Worm (Caenorhabditis elegans) whole organism, late embryonic: Measurements from ENCODE around the gene F11F1.1.

ENCODE experiments used
- C08G9.2 ChIP-seq: sonication (generic microtip); optimal IDR thresholded peaks from 2 replicates; lab custom pipeline; 2016; ENCODE audit warnings: mild to moderate bottlenecking, missing genetic modification characterization, moderate library complexity, missing compliant biosample characterization
- K02D7.2 ChIP-seq: sonication (generic microtip); optimal IDR thresholded peaks from 2 replicates; lab custom pipeline; 2017; ENCODE audit warnings: mild to moderate bottlenecking, missing genetic modification characterization, missing compliant biosample characterization
- K09A11.1 ChIP-seq: sonication (generic microtip); optimal IDR thresholded peaks from 2 replicates; lab custom pipeline; 2017; ENCODE audit warnings: antibody characterized with exemption, mild to moderate bottlenecking, missing genetic modification characterization, missing compliant biosample characterization; ENCODE audit not compliant: insufficient read depth
- Y22D7AL.16 ChIP-seq: sonication (generic microtip); optimal IDR thresholded peaks from 2 replicates; lab custom pipeline; 2016; ENCODE audit warnings: missing genetic modification characterization, missing compliant biosample characterization
- ama-1 ChIP-seq: fragments of 150-350 bp; optimal IDR thresholded peaks from 2 replicates; lab custom pipeline; 2014
- ceh-14 ChIP-seq: sonication (generic microtip); optimal IDR thresholded peaks from 2 replicates; lab custom pipeline; 2016; ENCODE audit warnings: missing genotype, missing genetic modification characterization, missing compliant biosample characterization
- ceh-18 ChIP-seq: sonication (generic microtip); optimal IDR thresholded peaks from 2 replicates; lab custom pipeline; 2016; ENCODE audit warnings: missing genetic modification characterization, missing compliant biosample characterization
- ceh-2 ChIP-seq: sonication (generic microtip); optimal IDR thresholded peaks from 2 replicates; lab custom pipeline; 2016; ENCODE audit warnings: missing genotype, missing genetic modification characterization, missing compliant biosample characterization
- ceh-24 ChIP-seq: sonication (generic microtip); optimal IDR thresholded peaks from 2 replicates; lab custom pipeline; 2016; ENCODE audit warnings: mild to moderate bottlenecking, missing genetic modification characterization, missing compliant biosample characterization
- ceh-31 ChIP-seq: sonication (generic microtip); optimal IDR thresholded peaks from 2 replicates; lab custom pipeline; 2016; ENCODE audit warnings: missing genetic modification characterization, missing compliant biosample characterization
- ceh-45 ChIP-seq: fragments of 200-800 bp; sonication (Bioruptor generic); IDR thresholded peaks from 2 replicates; pipeline ENCODE4 v1.3.6; 2022; ENCODE audit warnings: missing genetic modification reagents, missing genetic modification characterization, missing compliant biosample characterization
- ceh-48 ChIP-seq: sonication (generic microtip); optimal IDR thresholded peaks from 2 replicates; lab custom pipeline; 2016; ENCODE audit warnings: missing genetic modification characterization, inconsistent platforms, missing compliant biosample characterization
- ceh-6 ChIP-seq: fragments of 200-800 bp; sonication (Bioruptor generic); optimal IDR thresholded peaks from 2 replicates; lab custom pipeline; 2018; ENCODE audit warnings: mild to moderate bottlenecking, missing genetic modification characterization, missing compliant biosample characterization
- dve-1 ChIP-seq: sonication (generic microtip); optimal IDR thresholded peaks from 2 replicates; lab custom pipeline; 2017; ENCODE audit warnings: antibody characterized with exemption, mild to moderate bottlenecking, missing genetic modification characterization, missing compliant biosample characterization
- elt-2 ChIP-seq: sonication (generic microtip); optimal IDR thresholded peaks from 2 replicates; lab custom pipeline; 2016; ENCODE audit warnings: missing genetic modification reagents, missing genetic modification characterization, missing compliant biosample characterization
- fax-1 ChIP-seq: sonication (generic microtip); optimal IDR thresholded peaks from 2 replicates; lab custom pipeline; 2016; ENCODE audit warnings: missing genotype, missing genetic modification characterization, missing compliant biosample characterization
- fkh-10 ChIP-seq: fragments of 150-350 bp; optimal IDR thresholded peaks from 2 replicates; lab custom pipeline; 2014; ENCODE audit warnings: missing biosample characterization, missing genetic modification reagents, missing genetic modification characterization
- fkh-6 ChIP-seq: sonication (generic microtip); optimal IDR thresholded peaks from 2 replicates; lab custom pipeline; 2016; ENCODE audit warnings: missing genetic modification characterization, missing compliant biosample characterization
- gmeb-2 ChIP-seq: sonication (generic microtip); optimal IDR thresholded peaks from 2 replicates; lab custom pipeline; 2016; ENCODE audit warnings: missing genetic modification characterization, inconsistent platforms, missing compliant biosample characterization
- hlh-13 ChIP-seq: fragments of 200-800 bp; sonication (Bioruptor generic); optimal IDR thresholded peaks from 2 replicates; lab custom pipeline; 2018; ENCODE audit warnings: mild to moderate bottlenecking, missing genetic modification characterization, missing compliant biosample characterization
- hlh-15 ChIP-seq: sonication (generic microtip); optimal IDR thresholded peaks from 2 replicates; lab custom pipeline; 2016; ENCODE audit warnings: missing genetic modification characterization, missing compliant biosample characterization
- hlh-8 ChIP-seq: sonication (generic microtip); optimal IDR thresholded peaks from 2 replicates; lab custom pipeline; 2016; ENCODE audit warnings: missing genotype, missing genetic modification characterization, missing compliant biosample characterization
- madf-2 ChIP-seq: sonication (generic microtip); optimal IDR thresholded peaks from 2 replicates; lab custom pipeline; 2017; ENCODE audit warnings: missing genetic modification characterization, missing compliant biosample characterization
- mec-3 ChIP-seq: sonication (generic microtip); optimal IDR thresholded peaks from 2 replicates; lab custom pipeline; 2016; ENCODE audit warnings: borderline replicate concordance, missing genetic modification characterization, missing compliant biosample characterization
- nfya-1 ChIP-seq: sonication (generic microtip); optimal IDR thresholded peaks from 2 replicates; lab custom pipeline; 2017; ENCODE audit warnings: missing genetic modification characterization, mild to moderate bottlenecking, missing compliant biosample characterization, antibody characterized with exemption, moderate library complexity
- pag-3 ChIP-seq: sonication (generic microtip); optimal IDR thresholded peaks from 2 replicates; lab custom pipeline; 2016; ENCODE audit warnings: missing compliant biosample characterization, missing genetic modification characterization, borderline replicate concordance
- pat-9 ChIP-seq: fragments of 200-800 bp; sonication (Bioruptor generic); optimal IDR thresholded peaks from 2 replicates; lab custom pipeline; 2018; ENCODE audit warnings: mild to moderate bottlenecking, missing genetic modification characterization, moderate library complexity, missing compliant biosample characterization
- pha-2 ChIP-seq: sonication (generic microtip); optimal IDR thresholded peaks from 2 replicates; lab custom pipeline; 2017; ENCODE audit warnings: mild to moderate bottlenecking, missing genetic modification characterization, missing compliant biosample characterization
- pha-4 ChIP-seq: fragments of 150-350 bp; optimal IDR thresholded peaks from 2 replicates; lab custom pipeline; 2018; ENCODE audit warnings: missing biosample characterization, missing genetic modification reagents, missing genetic modification characterization
- pros-1 ChIP-seq: fragments of 150-350 bp; optimal IDR thresholded peaks from 2 replicates; lab custom pipeline; 2014; ENCODE audit warnings: missing biosample characterization, missing genetic modification reagents, missing genetic modification characterization
- sdc-2 ChIP-seq: sonication (generic microtip); optimal IDR thresholded peaks from 2 replicates; lab custom pipeline; 2016; ENCODE audit warnings: missing genotype, missing genetic modification characterization, missing compliant biosample characterization
- sox-4 ChIP-seq: sonication (generic microtip); optimal IDR thresholded peaks from 2 replicates; lab custom pipeline; 2017; ENCODE audit warnings: mild to moderate bottlenecking, missing genetic modification characterization, inconsistent platforms, missing compliant biosample characterization
- syd-9 ChIP-seq: sonication (generic microtip); optimal IDR thresholded peaks from 2 replicates; lab custom pipeline; 2016; ENCODE audit warnings: mild to moderate bottlenecking, missing genetic modification characterization, moderate library complexity, missing compliant biosample characterization
- tbx-2 ChIP-seq: sonication (generic microtip); optimal IDR thresholded peaks from 2 replicates; lab custom pipeline; 2016; ENCODE audit warnings: missing genetic modification characterization, missing compliant biosample characterization
- tbx-7 ChIP-seq: sonication (generic microtip); optimal IDR thresholded peaks from 2 replicates; lab custom pipeline; 2016; ENCODE audit warnings: missing genotype, missing genetic modification characterization, missing compliant biosample characterization
- ttx-3 ChIP-seq: sonication (generic microtip); optimal IDR thresholded peaks from 2 replicates; lab custom pipeline; 2016; ENCODE audit warnings: missing genetic modification reagents, missing genetic modification characterization, missing compliant biosample characterization
- unc-3 ChIP-seq, 2 experiments: fragments of 200-800 bp in 1 of 2; sonication (Bioruptor generic) in 1 of 2; sonication (generic microtip) in 1 of 2; conservative IDR thresholded peaks in 1 of 2; optimal IDR thresholded peaks in 1 of 2; 2 replicates each; pipeline versions ENCODE4 v1.3.6 to Lab custom; 2016 to 2022; ENCODE audit warnings: missing compliant biosample characterization in 2 of 2, missing genetic modification characterization in 2 of 2, missing genetic modification reagents in 1 of 2
- unc-42 ChIP-seq: sonication (generic microtip); optimal IDR thresholded peaks from 2 replicates; lab custom pipeline; 2016; ENCODE audit warnings: missing genotype, missing genetic modification characterization, missing compliant biosample characterization
- unc-55 ChIP-seq: sonication (generic microtip); optimal IDR thresholded peaks from 2 replicates; lab custom pipeline; 2017; ENCODE audit warnings: missing biosample characterization, missing genetic modification reagents, missing genetic modification characterization
- unc-86 ChIP-seq: sonication (generic microtip); optimal IDR thresholded peaks from 2 replicates; lab custom pipeline; 2016; ENCODE audit warnings: missing genetic modification characterization, missing compliant biosample characterization
- zip-5 ChIP-seq: sonication (generic microtip); optimal IDR thresholded peaks from 2 replicates; lab custom pipeline; 2016; ENCODE audit warnings: missing genetic modification characterization, missing compliant biosample characterization

F11F1.1 gene

DNA sequence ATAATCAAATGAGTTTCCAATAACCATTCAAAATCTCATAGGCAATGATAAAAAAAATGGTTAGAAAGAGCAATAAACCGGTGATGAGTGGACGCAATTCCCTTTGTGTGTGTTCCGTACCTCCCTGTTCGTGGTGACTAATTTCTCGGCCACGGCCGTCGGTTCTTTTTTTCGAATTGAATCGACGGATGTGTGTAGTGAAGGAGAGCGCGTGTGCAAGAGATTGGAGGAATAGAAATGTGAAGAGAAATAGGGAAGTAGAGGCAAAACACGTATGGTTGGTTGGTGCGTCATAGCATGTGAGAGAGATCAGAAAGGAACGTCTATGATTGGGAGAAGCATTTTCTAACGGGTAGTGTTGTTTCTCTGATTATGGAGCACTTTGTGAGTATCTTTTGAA lies 35.5 kb upstream of the F11F1.1 start (continued):
- TF ChIP-seq ceh-31 (tag; lab: Kevin White, UChicago), result peak; percentile 84
- TF ChIP-seq unc-3 (GFP tag; conservative IDR thresholded peaks at IDR 0.05; lab: Robert Waterston, UW), result no peak
- no peak for TF ChIP-seq unc-3 (tag; optimal IDR thresholded peaks at IDR 0.05; lab: Kevin White, UChicago)
- TF ChIP-seq hlh-13 (GFP tag; lab: Kevin White, UChicago), result no peak
- no peak for TF ChIP-seq ceh-48 (tag; lab: Kevin White, UChicago)
- no peak for TF ChIP-seq syd-9 (tag; lab: Kevin White, UChicago)

DNA sequence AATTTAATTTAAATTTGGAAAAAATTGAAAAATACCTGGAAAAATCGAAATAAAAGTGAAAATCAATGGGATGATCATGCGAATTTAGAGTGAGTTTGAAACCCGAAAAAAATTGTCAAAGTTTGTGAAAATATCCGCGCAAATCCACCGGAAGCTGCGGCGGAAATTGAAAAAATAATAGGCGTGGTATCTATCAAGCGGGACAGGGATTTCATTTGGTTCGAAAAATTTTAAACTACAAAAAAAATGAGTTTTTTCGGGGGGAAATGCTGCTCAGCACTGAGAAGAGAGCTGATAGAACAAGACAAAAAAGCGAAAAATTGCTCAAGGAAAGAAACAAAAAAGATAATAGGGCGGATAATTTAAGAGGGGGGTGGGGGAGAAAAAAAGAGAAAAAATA lies 24.4 kb upstream of the F11F1.1 start, which contains the start of gene T03F6.9:
TSS of gene T03F6.9 (minus strand) at position 101 of the 400 bp plus-strand sequence.
- TF ChIP-seq Y22D7AL.16 (tag; lab: Kevin White, UChicago) (no peak), pha-2 (tag; lab: Kevin White, UChicago) (no peak), sdc-2 (tag; lab: Kevin White, UChicago) (no peak), fkh-6 (tag; lab: Kevin White, UChicago) (no peak), ceh-24 (no peak), K02D7.2 (no peak), ceh-2 (tag; lab: Kevin White, UChicago) (no peak), fkh-10 (GFP tag; lab: Kevin White, UChicago) (no peak), zip-5 (tag; lab: Kevin White, UChicago) (no peak), unc-86 (no peak), pha-4 (tag; lab: Kevin White, UChicago) (no peak), fax-1 (tag; lab: Kevin White, UChicago) (no peak), ama-1 (lab: Kevin White, UChicago) (no peak), sox-4 (tag; lab: Kevin White, UChicago) (no peak), ceh-45 (GFP tag; lab: Robert Waterston, UW) (no peak), ceh-31 (tag; lab: Kevin White, UChicago) (no peak), pros-1 (tag; lab: Kevin White, UChicago) (no peak), ceh-18 (tag; lab: Kevin White, UChicago) (no peak), madf-2 (no peak), tbx-7 (tag; lab: Kevin White, UChicago) (no peak)

DNA sequence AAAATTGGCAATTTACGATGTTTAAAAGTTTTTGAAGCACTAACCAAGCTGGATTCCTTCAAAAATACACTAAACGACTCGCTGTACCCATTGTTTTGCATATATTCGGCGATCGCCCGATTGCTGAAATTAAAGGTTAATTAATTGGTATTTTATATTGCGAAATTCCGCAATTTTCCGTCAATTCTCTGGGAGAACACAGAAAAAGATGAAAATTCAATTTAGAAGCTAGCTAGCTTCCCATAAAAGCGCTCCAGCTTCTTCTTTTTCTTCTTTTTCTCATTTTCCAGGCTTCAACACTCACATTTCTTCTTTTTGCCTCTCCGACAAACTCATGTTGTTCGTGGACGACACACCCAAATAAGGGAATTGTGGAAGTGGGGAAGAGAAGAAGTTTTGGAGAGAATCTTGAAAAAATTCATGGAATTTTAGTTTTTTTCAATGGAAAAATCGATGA lies 19.0 kb upstream of the F11F1.1 start, which contains the start of gene lis-1:
TSS of gene lis-1 (minus strand) at position 407 of the 457 bp plus-strand sequence.
- no peak for TF ChIP-seq mec-3
- TF ChIP-seq K09A11.1 (tag; lab: Kevin White, UChicago), result no peak
- TF ChIP-seq unc-42, result peak; percentile 83
- TF ChIP-seq ceh-31 (tag; lab: Kevin White, UChicago), result peak; percentile 12

DNA sequence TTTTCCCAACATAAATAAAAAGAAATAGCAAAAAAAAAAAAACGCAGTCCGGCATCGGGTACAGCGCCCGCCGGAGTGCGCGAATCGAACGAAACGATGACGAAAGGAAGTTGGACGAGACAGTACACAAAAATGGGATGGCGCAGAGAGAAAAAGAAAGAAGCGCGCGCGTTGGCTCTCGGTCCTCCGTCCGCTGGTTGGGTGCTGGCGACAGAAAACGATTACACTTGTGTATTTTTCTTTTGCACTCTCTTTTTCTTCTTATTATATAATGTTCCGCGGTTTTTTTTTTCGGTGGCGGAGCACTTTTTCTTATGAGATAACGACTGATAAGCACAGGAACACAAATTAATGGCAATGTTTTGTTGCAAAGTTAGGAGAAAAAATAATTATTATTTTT lies 18.1 kb upstream of the F11F1.1 start:
- TF ChIP-seq tbx-2 (tag; lab: Kevin White, UChicago) (no peak), elt-2 (peak; percentile 25), ceh-31 (tag; lab: Kevin White, UChicago) (peak; percentile 15), gmeb-2 (tag; lab: Kevin White, UChicago) (no peak), ttx-3 (tag; lab: Kevin White, UChicago) (no peak), nfya-1 (tag; lab: Kevin White, UChicago) (peak; percentile 83), K09A11.1 (tag; lab: Kevin White, UChicago) (no peak), Y22D7AL.16 (tag; lab: Kevin White, UChicago) (no peak), ceh-6 (GFP tag; lab: Kevin White, UChicago) (no peak), hlh-15 (tag; lab: Kevin White, UChicago) (no peak), hlh-13 (GFP tag; lab: Kevin White, UChicago) (no peak), ceh-14 (tag; lab: Kevin White, UChicago) (no peak), hlh-8 (tag; lab: Kevin White, UChicago) (no peak), dve-1 (tag; lab: Kevin White, UChicago) (no peak), unc-42 (peak; percentile 9), fkh-6 (tag; lab: Kevin White, UChicago) (no peak), pat-9 (no peak), ceh-18 (tag; lab: Kevin White, UChicago) (no peak), sdc-2 (tag; lab: Kevin White, UChicago) (no peak), C08G9.2 (tag; lab: Kevin White, UChicago) (no peak), pag-3 (tag; lab: Kevin White, UChicago) (no peak), fkh-10 (GFP tag; lab: Kevin White, UChicago) (no peak), ceh-24 (no peak), unc-55 (GFP tag; lab: Kevin White, UChicago) (no peak)
